Fruit fly (Drosophila melanogaster) whole organism, embryonic: ENCODE data around the gene mthl8.

Source experiments
- Adf1 ChIP-seq: fragments of 200-800 bp; sonication (Bioruptor generic); IDR thresholded peaks from 2 replicates; pipeline ENCODE4 v1.3.6; 2022; ENCODE audit warnings: missing biosample characterization, missing genetic modification characterization
- CG10209 ChIP-seq: fragments of 200-800 bp; sonication (Bioruptor generic); optimal IDR thresholded peaks from 3 replicates; lab custom pipeline; 2017; ENCODE audit warnings: missing biosample characterization, mild to moderate bottlenecking, missing genetic modification characterization, missing genetic modification reagents
- CG10321 ChIP-seq: fragments of 200-800 bp; sonication (Bioruptor generic); IDR thresholded peaks from 2 replicates; pipeline ENCODE4 v1.3.6; 2022; ENCODE audit warnings: missing biosample characterization, missing genetic modification characterization
- CG10543 ChIP-seq: fragments of 200-800 bp; sonication (Bioruptor generic); optimal IDR thresholded peaks from 3 replicates; lab custom pipeline; 2017; ENCODE audit warnings: missing biosample characterization, mild to moderate bottlenecking, missing genetic modification characterization, moderate library complexity
- CG10979 ChIP-seq: fragments of 200-800 bp; sonication (Bioruptor generic); optimal IDR thresholded peaks from 2 replicates; lab custom pipeline; 2018; ENCODE audit warnings: missing biosample characterization, mild to moderate bottlenecking, missing genetic modification characterization, moderate library complexity
- CG11560 ChIP-seq: fragments of 200-800 bp; sonication (Bioruptor generic); IDR thresholded peaks from 3 replicates; pipeline ENCODE4 v1.3.6; 2022; ENCODE audit warnings: missing biosample characterization, missing genetic modification characterization
- CG12942 ChIP-seq: fragments of 200-800 bp; sonication (Bioruptor generic); optimal IDR thresholded peaks from 3 replicates; lab custom pipeline; 2016; ENCODE audit warnings: missing biosample characterization, missing genetic modification characterization
- CG13424 ChIP-seq: fragments of 200-800 bp; sonication (Bioruptor generic); optimal IDR thresholded peaks from 2 replicates; lab custom pipeline; 2019; ENCODE audit warnings: missing biosample characterization, mild to moderate bottlenecking, missing genetic modification characterization, moderate library complexity
- CG13775 ChIP-seq: fragments of 200-800 bp; sonication (Bioruptor generic); optimal IDR thresholded peaks from 3 replicates; lab custom pipeline; 2017; ENCODE audit warnings: missing biosample characterization, mild to moderate bottlenecking, missing genetic modification characterization
- CG15011 ChIP-seq: fragments of 200-800 bp; sonication (Bioruptor generic); optimal IDR thresholded peaks from 3 replicates; lab custom pipeline; 2018; ENCODE audit warnings: missing biosample characterization, mild to moderate bottlenecking, missing genetic modification characterization
- CG1603 ChIP-seq: fragments of 200-800 bp; sonication (Bioruptor generic); optimal IDR thresholded peaks from 2 replicates; lab custom pipeline; 2019; ENCODE audit warnings: missing biosample characterization, mild to moderate bottlenecking, missing genetic modification characterization, moderate library complexity
- CG17912 ChIP-seq: fragments of 200-800 bp; sonication (Bioruptor generic); optimal IDR thresholded peaks from 2 replicates; lab custom pipeline; 2018; ENCODE audit warnings: missing biosample characterization, mild to moderate bottlenecking, missing genetic modification characterization
- CG2712 ChIP-seq: fragments of 200-800 bp; optimal IDR thresholded peaks from 3 replicates; lab custom pipeline; 2019; ENCODE audit warnings: missing biosample characterization, mild to moderate bottlenecking, missing genetic modification characterization, moderate library complexity
- CG32772 ChIP-seq: fragments of 200-800 bp; sonication (Bioruptor generic); IDR thresholded peaks from 2 replicates; pipeline ENCODE4 v1.3.6; 2022; ENCODE audit warnings: missing biosample characterization, missing genetic modification characterization
- CG43689 ChIP-seq: fragments of 200-800 bp; sonication (Bioruptor generic); IDR thresholded peaks from 2 replicates; pipeline ENCODE4 v1.3.6; 2022; ENCODE audit warnings: missing biosample characterization, missing genetic modification characterization
- CG5245 ChIP-seq: fragments of 200-800 bp; sonication (Bioruptor generic); optimal IDR thresholded peaks from 3 replicates; lab custom pipeline; 2016; ENCODE audit warnings: missing biosample characterization, missing genetic modification characterization
- CG7271 ChIP-seq: fragments of 200-800 bp; sonication (Bioruptor generic); optimal IDR thresholded peaks from 2 replicates; lab custom pipeline; 2018; ENCODE audit warnings: missing biosample characterization, mild to moderate bottlenecking, missing genetic modification characterization, moderate library complexity
- CG7357 ChIP-seq: fragments of 200-800 bp; sonication (Bioruptor generic); IDR thresholded peaks from 3 replicates; pipeline ENCODE4 v1.3.6; 2022; ENCODE audit warnings: missing biosample characterization, missing genetic modification characterization
- CG8388 ChIP-seq: fragments of 200-800 bp; sonication (Bioruptor generic); optimal IDR thresholded peaks from 2 replicates; lab custom pipeline; 2019; ENCODE audit warnings: missing biosample characterization, mild to moderate bottlenecking, missing genetic modification characterization, moderate library complexity
- Doc3 ChIP-seq: fragments of 200-800 bp; sonication (Bioruptor generic); IDR thresholded peaks from 3 replicates; pipeline ENCODE4 v1.3.6; 2022; ENCODE audit warnings: missing biosample characterization, missing genetic modification characterization; ENCODE audit not compliant: partially characterized antibody
- E2f1 ChIP-seq: fragments of 200-800 bp; sonication (Bioruptor generic); IDR thresholded peaks from 2 replicates; pipeline ENCODE4 v1.3.6; 2022; ENCODE audit warnings: missing biosample characterization, missing genetic modification characterization
- H15 ChIP-seq: fragments of 200-800 bp; sonication (Bioruptor generic); IDR thresholded peaks from 3 replicates; pipeline ENCODE4 v1.3.6; 2022; ENCODE audit warnings: missing biosample characterization, missing genetic modification characterization
- HLH54F ChIP-seq: fragments of 200-800 bp; sonication (Bioruptor generic); optimal IDR thresholded peaks from 3 replicates; lab custom pipeline; 2016; ENCODE audit warnings: missing biosample characterization, missing genetic modification characterization
- Hand ChIP-seq: fragments of 200-800 bp; sonication (Bioruptor generic); optimal IDR thresholded peaks from 2 replicates; lab custom pipeline; 2017; ENCODE audit warnings: mild to moderate bottlenecking, missing biosample characterization, missing genetic modification reagents, missing genetic modification characterization
- Hr39 ChIP-seq: fragments of >200 bp; optimal IDR thresholded peaks from 2 replicates; lab custom pipeline; 2017
- Jarid2 ChIP-seq: fragments of 200-800 bp; sonication (Bioruptor generic); optimal IDR thresholded peaks from 3 replicates; lab custom pipeline; 2017; ENCODE audit warnings: mild to moderate bottlenecking, missing biosample characterization, missing genetic modification reagents, missing genetic modification characterization
- Med ChIP-seq: fragments of 200-800 bp; sonication (Bioruptor generic); peaks from one replicate; lab custom pipeline; 2016; ENCODE audit warnings: missing biosample characterization, missing genetic modification characterization, mild to moderate bottlenecking, inconsistent platforms, moderate library complexity
- Side ChIP-seq: fragments of 200-800 bp; sonication (Bioruptor generic); optimal IDR thresholded peaks from 2 replicates; lab custom pipeline; 2016; ENCODE audit warnings: missing biosample characterization, missing genetic modification characterization
- Spps ChIP-seq: fragments of 200-800 bp; sonication (Bioruptor generic); optimal IDR thresholded peaks from 2 replicates; lab custom pipeline; 2018; ENCODE audit warnings: missing biosample characterization, mild to moderate bottlenecking, missing genetic modification characterization
- Tbp ChIP-seq: fragments of >200 bp; optimal IDR thresholded peaks from 2 replicates; lab custom pipeline; 2018; ENCODE audit warnings: missing biosample characterization, missing genetic modification characterization
- Usf ChIP-seq: fragments of 200-800 bp; sonication (Bioruptor generic); optimal IDR thresholded peaks from 2 replicates; lab custom pipeline; 2017; ENCODE audit warnings: missing genotype, missing biosample characterization, missing genetic modification characterization
- Xrp1 ChIP-seq: fragments of 200-800 bp; sonication (Bioruptor generic); IDR thresholded peaks from 2 replicates; pipeline ENCODE4 v1.3.6; 2022; ENCODE audit warnings: missing biosample characterization, missing genetic modification characterization
- abd-A ChIP-seq: fragments of 200-800 bp; sonication (Bioruptor generic); optimal IDR thresholded peaks from 3 replicates; lab custom pipeline; 2019; ENCODE audit warnings: missing biosample characterization, mild to moderate bottlenecking, missing genetic modification characterization, moderate library complexity
- bowl ChIP-seq: fragments of 200-800 bp; sonication (Bioruptor generic); IDR thresholded peaks from 2 replicates; pipeline ENCODE4 v1.3.6; 2022; ENCODE audit warnings: missing biosample characterization, missing genetic modification characterization
- bsh ChIP-seq, 2 experiments: fragments of 200-800 bp; sonication (Bioruptor generic); optimal IDR thresholded peaks; 2 replicates each; lab custom pipeline; 2017 to 2018; ENCODE audit warnings: mild to moderate bottlenecking in 2 of 2, missing biosample characterization in 2 of 2, missing genetic modification characterization in 2 of 2, moderate library complexity in 1 of 2
- crol ChIP-seq: fragments of 200-800 bp; sonication (Bioruptor generic); IDR thresholded peaks from 2 replicates; pipeline ENCODE4 v1.3.6; 2022; ENCODE audit warnings: missing biosample characterization, missing genetic modification characterization
- da ChIP-seq: fragments of 200-800 bp; sonication (Bioruptor generic); optimal IDR thresholded peaks from 2 replicates; lab custom pipeline; 2016; ENCODE audit warnings: missing biosample characterization, missing genetic modification characterization
- dimm ChIP-seq: fragments of 200-800 bp; sonication (Bioruptor generic); IDR thresholded peaks from 2 replicates; pipeline ENCODE4 v1.3.6; 2022; ENCODE audit warnings: missing biosample characterization, missing genetic modification characterization
- emc ChIP-seq: fragments of 200-800 bp; sonication (Bioruptor generic); optimal IDR thresholded peaks from 2 replicates; lab custom pipeline; 2016; ENCODE audit warnings: missing biosample characterization, missing genetic modification characterization
- ems ChIP-seq: fragments of 200-800 bp; sonication (Bioruptor generic); optimal IDR thresholded peaks from 3 replicates; lab custom pipeline; 2016; ENCODE audit warnings: missing biosample characterization, missing genetic modification characterization
- gcm2 ChIP-seq: fragments of 200-800 bp; sonication (Bioruptor generic); optimal IDR thresholded peaks from 2 replicates; lab custom pipeline; 2016; ENCODE audit warnings: missing biosample characterization, missing genetic modification characterization
- jigr1 ChIP-seq: fragments of 200-800 bp; sonication (Bioruptor generic); IDR thresholded peaks from 3 replicates; pipeline ENCODE4 v1.3.6; 2022; ENCODE audit warnings: missing biosample characterization, missing genetic modification characterization
- lbe ChIP-seq: fragments of 200-800 bp; sonication (Bioruptor generic); optimal IDR thresholded peaks from 2 replicates; lab custom pipeline; 2016; ENCODE audit warnings: missing biosample characterization, mild to moderate bottlenecking, missing genetic modification characterization
- p53 ChIP-seq: fragments of 200-800 bp; sonication (Bioruptor generic); optimal IDR thresholded peaks from 2 replicates; lab custom pipeline; 2016; ENCODE audit warnings: missing biosample characterization, missing genetic modification characterization
- pnt ChIP-seq: fragments of 200-800 bp; sonication (Bioruptor generic); optimal IDR thresholded peaks from 3 replicates; lab custom pipeline; 2016; ENCODE audit warnings: missing biosample characterization, missing genetic modification characterization
- prd ChIP-seq, 3 experiments: fragments of >200 bp in 2 of 3; fragments of 200-800 bp in 1 of 3; sonication (Bioruptor generic) in 1 of 3; optimal IDR thresholded peaks in 2 of 3; IDR thresholded peaks in 1 of 3; 2 replicates in 2 of 3; 3 replicates in 1 of 3; pipeline versions ENCODE4 v1.3.6 to Lab custom; 2017 to 2022; ENCODE audit warnings: missing biosample characterization in 1 of 3, missing genetic modification characterization in 1 of 3
- sens ChIP-seq: fragments of 200-800 bp; sonication (Bioruptor generic); peaks from one replicate; lab custom pipeline; 2016; ENCODE audit warnings: missing biosample characterization, missing genetic modification characterization
- sens-2 ChIP-seq: fragments of 200-800 bp; sonication (Bioruptor generic); IDR thresholded peaks from 2 replicates; pipeline ENCODE4 v1.3.6; 2022; ENCODE audit warnings: missing biosample characterization, missing genetic modification characterization
- sqz ChIP-seq: fragments of 200-800 bp; sonication (Bioruptor generic); optimal IDR thresholded peaks from 3 replicates; lab custom pipeline; 2018; ENCODE audit warnings: missing biosample characterization, mild to moderate bottlenecking, missing genetic modification characterization
- tin ChIP-seq: fragments of 200-800 bp; sonication (Bioruptor generic); optimal IDR thresholded peaks from 3 replicates; lab custom pipeline; 2016; ENCODE audit warnings: missing biosample characterization, missing genetic modification characterization

Gene mthl8

dm6 chr3L:60491-60890, 38.3 kb downstream of the mthl8 start:
- no peak for TF ChIP-seq Tbp (GFP tag; lab: Kevin White, UChicago)
- TF ChIP-seq sens (GFP tag; lab: Kevin White, UChicago): peak; percentile 61
- TF ChIP-seq prd (optimal IDR thresholded peaks at IDR 0.05; lab: Kevin White, UChicago): no peak
- TF ChIP-seq prd (GFP tag; IDR thresholded peaks at IDR 0.05; lab: Robert Waterston, UW): no peak
- no peak for TF ChIP-seq gcm2 (GFP tag; lab: Kevin White, UChicago)

DNA sequence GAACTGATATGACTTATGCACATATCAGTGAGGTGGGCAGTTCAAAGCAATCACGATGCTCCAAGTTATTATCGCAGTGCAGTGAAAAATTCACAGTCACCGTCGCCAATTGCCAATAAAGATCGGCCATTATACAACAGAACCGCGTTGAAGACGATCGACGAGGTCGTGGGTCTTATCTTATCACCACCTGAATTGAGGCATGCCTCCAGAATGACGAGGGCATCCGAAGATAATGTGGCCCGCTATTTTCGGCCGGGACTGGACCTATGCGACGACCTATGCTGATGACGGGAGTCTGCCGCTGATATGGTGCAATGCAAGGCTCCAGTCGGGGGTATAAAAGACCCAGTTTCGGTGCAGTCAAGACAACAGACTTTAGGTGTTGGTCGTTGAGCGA, 43.8 kb downstream of the mthl8 start, which contains the start of gene Lsp1gamma:
Gene Lsp1gamma, plus strand, starts transcription at position 368 of the 400 bp plus-strand sequence.
- no peak for TF ChIP-seq sens-2 (GFP tag; lab: Robert Waterston, UW)
- no peak for TF ChIP-seq E2f1 (GFP tag; lab: Robert Waterston, UW)
- no peak for TF ChIP-seq CG15011
- no peak for TF ChIP-seq HLH54F (GFP tag; lab: Kevin White, UChicago)
- no peak for TF ChIP-seq CG7357
- no peak for TF ChIP-seq Hand (GFP tag; lab: Kevin White, UChicago)
- TF ChIP-seq CG10543: no peak
- no peak for TF ChIP-seq Spps
- no peak for TF ChIP-seq Jarid2 (GFP tag; lab: Kevin White, UChicago)
- TF ChIP-seq bowl (GFP tag; lab: Robert Waterston, UW): no peak
- TF ChIP-seq Med: no peak
- TF ChIP-seq emc: no peak
- TF ChIP-seq CG8388 (GFP tag; lab: Kevin White, UChicago): no peak
- TF ChIP-seq Side (GFP tag; lab: Kevin White, UChicago): no peak
- TF ChIP-seq CG11560 (tag; lab: Robert Waterston, UW): no peak
- no peak for TF ChIP-seq CG10321 (GFP tag; lab: Robert Waterston, UW)
- TF ChIP-seq, all 482 proteins: peak for 0

DNA sequence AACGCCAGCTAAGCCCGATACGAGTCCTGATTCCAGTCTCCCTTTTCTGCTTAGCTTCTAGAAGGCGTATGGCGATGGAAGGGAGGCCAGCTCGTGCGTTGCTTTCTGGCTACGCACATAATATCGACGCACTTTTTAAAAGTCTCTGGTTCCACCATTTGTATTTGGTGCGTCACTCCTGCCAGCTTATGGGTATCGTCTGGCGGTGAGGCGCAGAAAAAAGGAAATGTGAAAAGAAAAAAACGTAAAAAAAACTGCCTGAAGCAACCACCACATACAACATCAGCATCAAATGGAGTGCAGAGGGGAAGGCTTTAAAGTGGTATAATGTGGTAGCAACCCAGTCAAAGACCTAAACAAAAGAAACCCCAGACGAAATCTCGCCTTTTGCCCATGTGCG, 47.1 kb downstream of the mthl8 start:
- TF ChIP-seq CG5245 (no peak), Adf1 (GFP tag; lab: Robert Waterston, UW) (peak; percentile 11; the same call in 1 of the 2 replicates), Hr39 (lab: Kevin White, UChicago) (no peak), CG10209 (GFP tag; lab: Kevin White, UChicago) (no peak), ems (no peak), sqz (peak; percentile 75), crol (peak; percentile 74), CG32772 (GFP tag; lab: Robert Waterston, UW) (peak; percentile 18), Doc3 (GFP tag; lab: Robert Waterston, UW) (no peak), CG7271 (tag; lab: Kevin White, UChicago) (no peak), CG13424 (tag; lab: Kevin White, UChicago) (no peak), Usf (GFP tag; lab: Kevin White, UChicago) (no peak), da (GFP tag; lab: Kevin White, UChicago) (no peak), pnt (GFP tag; lab: Kevin White, UChicago) (no peak), jigr1 (GFP tag; lab: Robert Waterston, UW) (no peak), p53 (no peak), CG10979 (tag; lab: Kevin White, UChicago) (no peak), Xrp1 (no peak), CG43689 (no peak), bsh (GFP tag; optimal IDR thresholded peaks at IDR 0.05; lab: Kevin White, UChicago) (peak in 1 of 2 experiments; percentile 41), CG2712 (tag; lab: Kevin White, UChicago) (no peak), CG1603 (tag; lab: Kevin White, UChicago) (no peak), abd-A (tag; lab: Kevin White, UChicago) (no peak), lbe (GFP tag; lab: Kevin White, UChicago) (no peak), Med (peak; percentile 91), CG17912 (GFP tag; lab: Kevin White, UChicago) (no peak), dimm (GFP tag; lab: Robert Waterston, UW) (no peak), CG12942 (GFP tag; lab: Kevin White, UChicago) (no peak), CG13775 (GFP tag; lab: Kevin White, UChicago) (no peak), H15 (GFP tag; lab: Robert Waterston, UW) (no peak), tin (GFP tag; lab: Kevin White, UChicago) (no peak)
